Worm (Caenorhabditis elegans) whole organism, L3 larva: ENCODE data around the gene Y51B9A.8.

Experiments
- aly-2 ChIP-seq: fragments of 150-350 bp; optimal IDR thresholded peaks from 2 replicates; lab custom pipeline; 2014; ENCODE audit warnings: missing biosample characterization, missing genetic modification characterization
- ceh-82 ChIP-seq: fragments of 150-350 bp; optimal IDR thresholded peaks from 2 replicates; lab custom pipeline; 2014; ENCODE audit warnings: missing biosample characterization, missing genetic modification characterization
- daf-12 ChIP-seq: fragments of 150-350 bp; optimal IDR thresholded peaks from 2 replicates; lab custom pipeline; 2014; ENCODE audit warnings: missing biosample characterization, missing genetic modification reagents, missing genetic modification characterization
- fkh-10 ChIP-seq: sonication (generic microtip); optimal IDR thresholded peaks from 2 replicates; lab custom pipeline; 2017; ENCODE audit warnings: missing biosample characterization, missing genetic modification reagents, missing genetic modification characterization
- lin-39 ChIP-seq: fragments of 150-350 bp; optimal IDR thresholded peaks from 2 replicates; lab custom pipeline; 2018; ENCODE audit warnings: missing biosample characterization, missing genetic modification reagents, missing genetic modification characterization
- nhr-25 ChIP-seq: sonication (generic microtip); optimal IDR thresholded peaks from 2 replicates; lab custom pipeline; 2017; ENCODE audit warnings: missing biosample characterization, missing genetic modification characterization
- snpc-4 ChIP-seq: fragments of 150-350 bp; optimal IDR thresholded peaks from 2 replicates; lab custom pipeline; 2014; ENCODE audit warnings: missing biosample characterization, missing genetic modification characterization
- unc-39 ChIP-seq: sonication (generic microtip); optimal IDR thresholded peaks from 4 replicates; lab custom pipeline; 2017; ENCODE audit warnings: missing biosample characterization, missing genetic modification characterization
- zag-1 ChIP-seq: fragments of 150-350 bp; optimal IDR thresholded peaks from 2 replicates; lab custom pipeline; 2014; ENCODE audit warnings: missing biosample characterization, missing genetic modification characterization
- ztf-11 ChIP-seq: fragments of 150-350 bp; optimal IDR thresholded peaks from 2 replicates; lab custom pipeline; 2014; ENCODE audit warnings: missing biosample characterization, missing genetic modification characterization
- ztf-4 ChIP-seq: fragments of 150-350 bp; optimal IDR thresholded peaks from 2 replicates; lab custom pipeline; 2014; ENCODE audit warnings: missing biosample characterization, missing genetic modification characterization

- no peak for TF ChIP-seq ztf-11 (tag; lab: Kevin White, UChicago)
- no peak for TF ChIP-seq unc-39 (tag; lab: Kevin White, UChicago)
- no peak for TF ChIP-seq nhr-25 (tag; lab: Kevin White, UChicago)
- no peak for TF ChIP-seq ztf-4 (tag; lab: Kevin White, UChicago)
- TF ChIP-seq daf-12: no peak
- no peak for TF ChIP-seq zag-1 (tag; lab: Kevin White, UChicago)
- no peak for TF ChIP-seq aly-2
- no peak for TF ChIP-seq lin-39 (tag; lab: Kevin White, UChicago)
- TF ChIP-seq snpc-4 (tag; lab: Kevin White, UChicago): no peak
- TF ChIP-seq fkh-10 (GFP tag; lab: Kevin White, UChicago): peak; percentile 75
- TF ChIP-seq ceh-82 (tag; lab: Kevin White, UChicago): no peak
Observed at ce11 chrII:9431119-9431518, 32.5 kb downstream of the Y51B9A.8 start.
